Fruit fly (Drosophila melanogaster): ENCODE data around the gene CG1677.

DNA sequence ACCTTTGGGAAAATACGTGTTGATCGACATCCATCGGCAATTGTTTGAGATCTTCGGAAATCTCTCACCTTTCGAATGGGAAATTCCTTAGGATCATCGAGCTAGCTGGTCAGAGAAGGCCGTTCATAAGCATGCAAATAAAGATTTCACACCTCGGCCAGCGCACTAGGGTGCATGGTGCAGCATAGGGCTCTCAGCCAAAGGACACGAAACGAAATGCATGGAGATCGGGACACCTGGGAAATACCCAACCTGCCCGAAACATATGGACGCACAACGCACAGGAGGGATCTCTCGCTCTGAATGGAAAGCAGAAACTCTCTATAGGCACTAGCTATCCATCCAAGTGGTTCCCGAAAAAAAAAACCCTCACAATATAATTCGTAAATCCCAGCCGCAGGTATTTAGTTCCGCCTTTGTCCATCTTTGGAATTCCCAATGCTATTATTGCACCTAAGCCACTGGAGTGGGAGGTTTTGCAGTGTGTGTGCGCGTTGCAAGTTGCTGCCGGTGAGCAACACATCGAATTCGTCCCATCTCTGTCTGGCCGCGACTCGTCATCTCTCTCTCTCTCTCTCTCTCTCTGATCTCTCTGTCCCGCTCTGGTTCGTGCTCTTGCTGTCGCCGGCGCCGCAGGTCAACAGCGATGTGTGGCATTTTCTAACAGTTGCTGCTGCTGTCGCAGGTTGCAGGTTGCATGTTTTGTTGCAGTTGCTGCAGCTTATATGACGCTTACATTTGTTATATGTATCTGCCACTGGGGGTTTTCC, 85.0 kb downstream of the CG1677 start:
- TF ChIP-seq ttk (optimal IDR thresholded peaks at IDR 0.05) (no peak), h (optimal IDR thresholded peaks at IDR 0.05) (no peak), Sin3A (optimal IDR thresholded peaks at IDR 0.05) (no peak)

Data from Kc167 (cell line).